Worm (Caenorhabditis elegans): ENCODE data around the gene fat-6.

fat-6 gene

ce11 chrIV:11877674-11878073 is 37.8 kb downstream of the fat-6 start, which contains the start of gene pph-2:
Gene pph-2 (minus strand): TSS chrIV:11877774.
- no peak for TF ChIP-seq bed-3 (GFP tag; optimal IDR thresholded peaks at IDR 0.05)
- TF ChIP-seq M03D4.4 (tag; optimal IDR thresholded peaks at IDR 0.05): no peak
- no peak for TF ChIP-seq nhr-76 (tag; optimal IDR thresholded peaks at IDR 0.05)
- no peak for TF ChIP-seq mep-1 (tag; optimal IDR thresholded peaks at IDR 0.05)
- no peak for TF ChIP-seq cnd-1 (tag; optimal IDR thresholded peaks at IDR 0.05)
- no peak for TF ChIP-seq lin-13 (tag; optimal IDR thresholded peaks at IDR 0.05)
- TF ChIP-seq elt-1 (tag; optimal IDR thresholded peaks at IDR 0.05; ENCODE audit: borderline replicate concordance, insufficient read depth): no peak
- no peak for TF ChIP-seq ceh-39 (tag; optimal IDR thresholded peaks at IDR 0.05)
- no peak for TF ChIP-seq blmp-1 (tag; optimal IDR thresholded peaks at IDR 0.05)

- no peak for TF ChIP-seq lin-13 (tag; optimal IDR thresholded peaks at IDR 0.05)
- peak; percentile 58 for TF ChIP-seq ces-1 (GFP tag; optimal IDR thresholded peaks at IDR 0.05)
- peak; percentile 4 for TF ChIP-seq sptf-1 (tag; optimal IDR thresholded peaks at IDR 0.05)
These were observed 43.6 kb downstream of the fat-6 start for ce11 chrIV:11871898-11872297.

ce11 chrIV:11871083-11871482 is 44.4 kb downstream of the fat-6 start:
- TF ChIP-seq lin-32 (GFP tag; optimal IDR thresholded peaks at IDR 0.05): peak; percentile 41
- TF ChIP-seq elt-3 (tag; optimal IDR thresholded peaks at IDR 0.05): no peak
- TF ChIP-seq drap-1 (GFP tag; optimal IDR thresholded peaks at IDR 0.05): no peak
- peak; percentile 42 for TF ChIP-seq ces-1 (GFP tag; optimal IDR thresholded peaks at IDR 0.05)
- TF ChIP-seq mep-1 (tag; optimal IDR thresholded peaks at IDR 0.05): peak; percentile 4
- TF ChIP-seq cnd-1 (tag; optimal IDR thresholded peaks at IDR 0.05): peak; percentile 47

- peak; percentile 41 for TF ChIP-seq ceh-43 (GFP tag; optimal IDR thresholded peaks at IDR 0.05)
- no peak for TF ChIP-seq nhr-76 (tag; optimal IDR thresholded peaks at IDR 0.05)
- no peak for TF ChIP-seq hlh-1 (tag; optimal IDR thresholded peaks at IDR 0.05)
- no peak for TF ChIP-seq nhr-237 (tag; optimal IDR thresholded peaks at IDR 0.05)
- TF ChIP-seq pha-4 (tag; optimal IDR thresholded peaks at IDR 0.05): no peak
- TF ChIP-seq snpc-4 (tag; optimal IDR thresholded peaks at IDR 0.05): no peak
These were observed 47.0 kb downstream of the fat-6 start for ce11 chrIV:11868452-11868851.

- TF ChIP-seq nhr-2 (tag; optimal IDR thresholded peaks at IDR 0.05): peak; percentile 95
- TF ChIP-seq elt-1 (tag; optimal IDR thresholded peaks at IDR 0.05; ENCODE audit: borderline replicate concordance, insufficient read depth): no peak
- peak; percentile 12 for TF ChIP-seq mep-1 (tag; optimal IDR thresholded peaks at IDR 0.05)
- peak; percentile 7 for TF ChIP-seq mls-2 (tag; optimal IDR thresholded peaks at IDR 0.05)
- TF ChIP-seq cnd-1 (tag; optimal IDR thresholded peaks at IDR 0.05): peak; percentile 92
- peak; percentile 29 for TF ChIP-seq sptf-1 (tag; optimal IDR thresholded peaks at IDR 0.05)
- TF ChIP-seq ces-1 (GFP tag; optimal IDR thresholded peaks at IDR 0.05): peak; percentile 49
- TF ChIP-seq drap-1 (GFP tag; optimal IDR thresholded peaks at IDR 0.05): no peak
- TF ChIP-seq lin-32 (GFP tag; optimal IDR thresholded peaks at IDR 0.05): peak; percentile 96
These were observed 47.7 kb downstream of the fat-6 start for ce11 chrIV:11867652-11868232.

- TF ChIP-seq ceh-83 (GFP tag; optimal IDR thresholded peaks at IDR 0.05) (no peak), mls-2 (tag; optimal IDR thresholded peaks at IDR 0.05) (no peak), lin-13 (tag; optimal IDR thresholded peaks at IDR 0.05) (no peak), drap-1 (GFP tag; optimal IDR thresholded peaks at IDR 0.05) (no peak)
These were observed 51.3 kb downstream of the fat-6 start, which contains the start of gene trpa-1 for ce11 chrIV:11864226-11864625. Gene trpa-1 (plus strand): TSS chrIV:11864526.

All from whole organism, mixed stage, embryonic.